Worm (Caenorhabditis elegans): ENCODE results near the gene capa-1.

DNA sequence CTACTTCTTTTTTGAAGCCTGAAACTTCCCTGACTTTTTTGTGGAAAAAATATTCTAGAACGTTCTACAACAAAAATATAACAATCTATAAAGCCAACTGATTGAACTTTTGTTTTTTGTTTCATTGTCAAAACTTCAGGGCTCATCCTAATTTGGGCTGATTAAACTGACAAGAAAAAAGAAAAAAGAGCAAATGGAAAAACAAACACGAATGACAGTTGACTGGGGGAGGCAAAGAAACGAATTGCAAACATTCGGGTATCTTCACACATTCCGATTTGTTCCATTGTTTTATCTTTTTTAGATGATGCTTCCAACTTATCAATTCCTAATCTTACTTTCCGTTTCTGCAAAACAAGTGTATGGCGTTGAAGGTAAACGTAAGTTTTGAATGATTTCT lies 16.3 kb downstream of the capa-1 start, which contains the start of gene C46F4.3:
- TF ChIP-seq hlh-12 (tag; optimal IDR thresholded peaks at IDR 0.05) (no peak), aptf-3 (GFP tag; IDR thresholded peaks at IDR 0.05) (no peak), ztf-18 (tag; optimal IDR thresholded peaks at IDR 0.05) (no peak), unc-130 (GFP tag; optimal IDR thresholded peaks at IDR 0.05) (no peak), C06A6.2 (GFP tag; conservative IDR thresholded peaks at IDR 0.05) (no peak), K11D2.4 (GFP tag; IDR thresholded peaks at IDR 0.05) (no peak), let-526 (GFP tag; IDR thresholded peaks at IDR 0.05) (no peak), ztf-28 (GFP tag; IDR thresholded peaks at IDR 0.05) (no peak)

Data from whole organism, young adult.